Worm (Caenorhabditis elegans): ENCODE results near the gene F35F10.5.

- no peak for TF ChIP-seq cog-1 (tag; optimal IDR thresholded peaks at IDR 0.05)
- no peak for TF ChIP-seq flt-1 (GFP tag; IDR thresholded peaks at IDR 0.05)
Measured at ce11 chrV:3333334-3333733, 48.6 kb downstream of the F35F10.5 start, which contains the start of gene C17B7.5.

Data from whole organism, midembryonic.